Worm (Caenorhabditis elegans): ENCODE data around the gene ZK938.11.

ce11 chrII:9800251-9800650 is 40.0 kb downstream of the ZK938.11 start, which contains the start of gene cyp-13A5:
- TF ChIP-seq unc-86 (tag; optimal IDR thresholded peaks at IDR 0.05) = no peak
- TF ChIP-seq nhr-11 (tag; optimal IDR thresholded peaks at IDR 0.05) = no peak
- TF ChIP-seq pros-1 (tag; optimal IDR thresholded peaks at IDR 0.05) = no peak
- TF ChIP-seq fkh-6 (tag; optimal IDR thresholded peaks at IDR 0.05) = no peak
- TF ChIP-seq hlh-8 (tag; optimal IDR thresholded peaks at IDR 0.05) = no peak
- no peak for TF ChIP-seq syd-9 (tag; optimal IDR thresholded peaks at IDR 0.05)
- no peak for TF ChIP-seq ceh-24 (tag; optimal IDR thresholded peaks at IDR 0.05)
- TF ChIP-seq ama-1 (optimal IDR thresholded peaks at IDR 0.05) = no peak

Measured in whole organism, late embryonic.